Worm (Caenorhabditis elegans): ENCODE data around the gene abu-10.

The abu-10 gene

ce11 chrX:3783659-3784058 lies 14.3 kb upstream of the abu-10 start:
- no peak for TF ChIP-seq him-1 (tag; optimal IDR thresholded peaks at IDR 0.05)
- TF ChIP-seq dao-5 (tag; optimal IDR thresholded peaks at IDR 0.05), result no peak
- no peak for TF ChIP-seq W03F9.2 (tag; optimal IDR thresholded peaks at IDR 0.05)

DNA sequence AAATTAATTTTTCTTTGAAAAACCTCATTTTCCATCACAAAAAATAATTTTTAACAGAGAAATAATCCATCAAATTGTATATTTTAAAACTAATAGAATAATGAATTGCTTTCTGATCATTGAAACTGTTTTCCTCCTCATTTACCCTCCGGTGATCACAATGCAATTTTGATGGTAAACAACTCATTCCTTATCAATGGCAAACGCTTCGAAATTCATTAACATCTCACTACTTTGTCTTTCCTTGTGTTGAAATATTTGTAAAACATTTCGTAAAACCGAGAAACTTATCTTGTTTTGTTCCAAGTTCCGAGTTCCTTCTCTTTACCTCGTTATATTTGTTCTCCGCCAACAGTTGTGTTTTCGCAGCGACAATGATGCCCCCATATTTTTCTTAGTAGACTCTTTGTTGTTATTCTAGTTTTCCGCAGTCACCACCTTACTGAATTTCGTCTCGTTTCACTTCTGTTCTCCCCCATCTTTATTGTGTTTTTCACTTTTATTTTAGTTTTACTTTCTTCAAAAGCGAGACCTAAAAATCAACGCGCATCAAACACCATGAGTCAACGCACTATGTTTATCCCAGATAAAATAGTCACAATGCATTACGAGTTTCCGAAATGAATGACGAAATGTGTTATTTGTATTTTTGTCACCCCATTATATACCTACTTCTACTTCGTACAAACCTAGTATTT lies 12.7 kb upstream of the abu-10 start:
- TF ChIP-seq him-1 (tag; optimal IDR thresholded peaks at IDR 0.05) (no peak), W03F9.2 (tag; optimal IDR thresholded peaks at IDR 0.05) (no peak), dao-5 (tag; optimal IDR thresholded peaks at IDR 0.05) (no peak)

ce11 chrX:3787431-3788076 lies 10.4 kb upstream of the abu-10 start, which contains the start of gene pmpl-1:
pmpl-1 (plus strand) TSS chrX:3788026.
- TF ChIP-seq dao-5 (tag; optimal IDR thresholded peaks at IDR 0.05) (no peak), him-1 (tag; optimal IDR thresholded peaks at IDR 0.05) (no peak), W03F9.2 (tag; optimal IDR thresholded peaks at IDR 0.05) (no peak)

DNA sequence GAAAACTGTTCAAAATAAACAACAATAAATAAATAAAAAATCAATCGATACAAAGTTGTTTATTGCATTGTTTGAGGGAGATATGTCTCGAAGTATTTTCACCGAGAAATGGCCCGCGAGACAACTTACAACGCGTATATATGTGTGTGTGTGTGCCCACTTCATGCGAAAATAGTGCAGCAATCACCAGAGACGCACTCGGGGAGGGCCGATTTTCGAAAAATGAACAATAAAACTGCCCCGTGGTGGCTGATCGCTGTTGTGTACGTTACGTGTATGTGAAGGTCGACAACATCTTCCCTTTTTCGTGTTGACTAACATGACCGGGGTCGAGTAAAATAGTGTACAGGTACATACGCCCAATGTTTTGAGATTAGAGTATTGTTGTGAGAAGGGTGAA lies 9.5 kb upstream of the abu-10 start:
- TF ChIP-seq dao-5 (tag; optimal IDR thresholded peaks at IDR 0.05) (no peak), W03F9.2 (tag; optimal IDR thresholded peaks at IDR 0.05) (no peak), him-1 (tag; optimal IDR thresholded peaks at IDR 0.05) (no peak)

DNA sequence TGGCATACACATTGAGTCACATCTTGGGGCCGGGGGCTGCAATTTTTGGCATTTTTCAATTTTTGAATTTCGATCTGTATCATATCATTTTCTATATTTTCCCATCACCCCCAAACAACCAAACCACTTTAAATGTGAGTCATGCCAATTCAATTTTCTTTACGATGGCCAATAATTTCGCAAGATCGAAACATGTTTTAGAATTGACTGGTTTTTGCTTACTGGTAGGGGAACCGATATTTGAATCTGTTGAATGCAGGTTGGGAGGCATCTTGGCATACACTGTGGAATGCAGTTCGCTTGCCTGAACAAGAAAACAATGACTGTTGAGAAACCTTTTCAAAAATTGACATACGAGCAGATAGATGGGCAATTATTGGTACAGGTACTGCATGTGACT lies 6.9 kb upstream of the abu-10 start:
- no peak for TF ChIP-seq him-1 (tag; optimal IDR thresholded peaks at IDR 0.05)
- TF ChIP-seq dao-5 (tag; optimal IDR thresholded peaks at IDR 0.05), result no peak
- TF ChIP-seq W03F9.2 (tag; optimal IDR thresholded peaks at IDR 0.05), result no peak

DNA sequence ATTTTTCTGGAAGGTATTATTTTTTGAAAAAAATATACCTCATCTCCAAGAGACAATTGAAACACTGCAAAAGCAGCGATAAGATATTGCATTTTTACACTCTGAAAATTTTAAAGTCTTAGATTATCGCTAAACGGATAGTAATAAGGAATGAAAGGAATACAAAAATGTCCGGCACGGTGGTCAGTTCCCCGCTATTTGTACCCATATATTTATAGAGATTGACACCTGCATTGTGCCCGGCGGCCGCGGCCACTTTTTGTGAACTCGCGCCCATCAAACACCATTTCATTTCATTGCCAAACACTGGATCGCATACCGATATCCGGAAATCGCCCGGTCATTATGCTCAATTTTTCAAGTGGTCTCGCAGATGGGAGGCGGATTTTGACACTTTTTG lies 5.3 kb upstream of the abu-10 start, which contains the start of gene idpp-5:
TSS of gene idpp-5 (minus strand) at position 101 of the 400 bp plus-strand sequence.
- TF ChIP-seq dao-5 (tag; optimal IDR thresholded peaks at IDR 0.05) (no peak), him-1 (tag; optimal IDR thresholded peaks at IDR 0.05) (no peak), W03F9.2 (tag; optimal IDR thresholded peaks at IDR 0.05) (no peak)

DNA sequence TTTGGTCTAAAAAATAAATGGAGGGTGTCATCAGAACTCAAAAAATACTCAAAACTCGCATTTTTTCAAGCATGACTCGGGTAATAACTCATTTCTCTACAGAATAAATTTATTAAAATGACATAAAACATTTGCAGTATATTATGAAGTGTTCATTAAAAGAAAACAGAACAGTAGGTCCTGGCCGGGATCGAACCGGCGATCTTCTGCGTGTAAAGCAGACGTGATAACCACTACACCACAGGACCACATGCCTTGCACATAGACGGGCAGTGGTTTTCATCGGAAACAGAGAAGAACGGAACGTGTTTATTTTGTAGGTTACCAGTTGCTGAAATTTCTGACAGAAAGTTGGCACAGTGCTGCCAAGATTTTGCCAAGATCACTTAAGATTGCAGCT lies 4.6 kb upstream of the abu-10 start:
- TF ChIP-seq W03F9.2 (tag; optimal IDR thresholded peaks at IDR 0.05), result no peak
- TF ChIP-seq him-1 (tag; optimal IDR thresholded peaks at IDR 0.05), result peak; percentile 21
- peak; percentile 32 for TF ChIP-seq dao-5 (tag; optimal IDR thresholded peaks at IDR 0.05)

DNA sequence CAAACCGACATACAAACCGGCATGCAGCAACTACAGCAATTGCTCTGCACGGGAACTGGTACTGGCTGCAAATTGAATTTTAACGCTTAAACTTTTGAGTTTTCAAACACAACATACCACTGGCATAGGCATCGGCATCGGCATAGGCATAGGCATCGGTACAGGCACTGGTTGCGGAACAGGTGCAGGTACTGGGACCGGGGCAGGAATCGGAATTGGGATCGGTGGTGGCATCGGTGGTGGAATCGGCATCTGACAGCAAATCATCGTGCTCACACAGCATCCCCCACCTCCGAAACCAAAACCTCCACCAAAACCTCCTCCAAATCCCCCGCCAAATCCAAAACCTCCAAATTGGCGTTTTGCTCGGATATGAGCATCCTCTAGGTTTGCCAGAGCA lies 3.8 kb upstream of the abu-10 start:
- no peak for TF ChIP-seq him-1 (tag; optimal IDR thresholded peaks at IDR 0.05)

- TF ChIP-seq dao-5 (tag; optimal IDR thresholded peaks at IDR 0.05), result no peak
- no peak for TF ChIP-seq W03F9.2 (tag; optimal IDR thresholded peaks at IDR 0.05)
- no peak for TF ChIP-seq him-1 (tag; optimal IDR thresholded peaks at IDR 0.05)
Observed at ce11 chrX:3795642-3796041, 2.3 kb upstream of the abu-10 start, which contains the start of gene F35A5.5. F35A5.5 (minus strand) TSS chrX:3795742.

- TF ChIP-seq him-1 (tag; optimal IDR thresholded peaks at IDR 0.05), result no peak
- TF ChIP-seq W03F9.2 (tag; optimal IDR thresholded peaks at IDR 0.05), result no peak
- TF ChIP-seq dao-5 (tag; optimal IDR thresholded peaks at IDR 0.05), result no peak
Observed at ce11 chrX:3798288-3798687, 306 bp downstream of the abu-10 start.

- TF ChIP-seq dao-5 (tag; optimal IDR thresholded peaks at IDR 0.05) (no peak), him-1 (tag; optimal IDR thresholded peaks at IDR 0.05) (no peak), W03F9.2 (tag; optimal IDR thresholded peaks at IDR 0.05) (no peak)
Observed at ce11 chrX:3802743-3803142, 4.8 kb downstream of the abu-10 start.

ce11 chrX:3803314-3803713 lies 5.3 kb downstream of the abu-10 start, which contains the start of gene F35A5.8:
F35A5.8 (minus strand) TSS chrX:3803464.
- TF ChIP-seq dao-5 (tag; optimal IDR thresholded peaks at IDR 0.05), result no peak
- peak; percentile 52 for TF ChIP-seq W03F9.2 (tag; optimal IDR thresholded peaks at IDR 0.05)
- peak; percentile 20 for TF ChIP-seq him-1 (tag; optimal IDR thresholded peaks at IDR 0.05)

DNA sequence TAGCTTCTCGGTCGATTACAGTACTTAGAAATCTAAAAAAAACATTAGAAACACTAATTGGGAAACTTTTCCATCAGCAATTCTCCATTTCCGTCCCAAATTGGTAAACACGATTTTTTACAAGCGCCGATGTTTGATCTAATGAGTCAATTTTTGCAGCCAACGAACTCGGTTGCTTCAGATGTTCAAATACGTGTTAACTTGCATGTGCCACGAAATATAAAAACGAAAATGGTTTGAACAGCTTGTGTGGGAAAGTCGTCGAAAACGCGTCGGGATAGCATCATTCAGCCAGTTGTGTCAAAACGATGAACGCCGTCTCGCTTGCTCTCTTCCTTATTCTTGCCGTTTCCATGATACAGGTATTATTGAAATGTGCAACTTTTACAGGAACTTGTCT lies 6.9 kb downstream of the abu-10 start, which contains the start of gene F35A5.2:
TSS of gene F35A5.2 (plus strand) at position 301 of the 400 bp plus-strand sequence.
- TF ChIP-seq dao-5 (tag; optimal IDR thresholded peaks at IDR 0.05) (no peak), W03F9.2 (tag; optimal IDR thresholded peaks at IDR 0.05) (no peak), him-1 (tag; optimal IDR thresholded peaks at IDR 0.05) (no peak)

DNA sequence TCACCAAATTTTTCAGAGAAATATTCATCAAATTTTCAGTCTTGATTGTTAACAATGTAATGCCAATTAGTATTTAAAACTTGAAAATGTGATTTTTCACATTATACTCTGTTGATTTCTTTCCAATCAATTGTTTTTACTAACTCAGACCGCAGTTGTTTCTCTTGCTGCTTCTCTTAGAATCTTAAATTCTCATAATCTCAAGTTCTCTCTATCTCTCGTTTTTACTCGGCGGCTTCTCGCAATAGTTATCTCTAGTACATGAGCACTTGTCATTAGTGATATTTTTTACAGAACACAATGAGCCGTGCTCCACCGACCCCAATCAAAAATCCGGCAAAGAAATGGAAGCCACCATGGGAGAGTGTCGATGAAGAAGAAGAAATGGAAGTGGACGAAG lies 9.2 kb downstream of the abu-10 start, which contains the start of gene F35A5.1:
TSS of gene F35A5.1 (plus strand) at position 301 of the 400 bp plus-strand sequence.
- TF ChIP-seq dao-5 (tag; optimal IDR thresholded peaks at IDR 0.05) (no peak), W03F9.2 (tag; optimal IDR thresholded peaks at IDR 0.05) (no peak)
